Worm (Caenorhabditis elegans): ENCODE data around the gene tat-1.

Gene tat-1

DNA sequence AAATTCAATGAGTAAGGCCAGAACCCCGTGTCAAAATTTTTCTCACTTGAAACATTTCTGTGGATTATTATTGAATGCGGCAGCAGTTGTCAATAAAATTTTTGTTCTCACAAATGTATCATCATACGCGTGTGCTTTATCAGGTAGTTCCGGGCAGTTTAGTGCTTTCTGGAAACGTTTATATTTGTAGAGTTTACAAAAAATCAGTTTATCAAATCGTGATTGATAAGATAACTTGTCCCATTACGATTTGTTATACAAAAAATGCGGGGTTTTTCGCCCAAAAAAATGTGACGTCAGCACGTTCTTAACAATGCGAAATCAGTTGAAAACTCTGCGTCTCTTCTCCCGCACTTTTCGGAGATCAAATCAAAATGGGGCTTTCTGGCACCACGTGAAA, 23.7 kb upstream of the tat-1 start:
- no peak for TF ChIP-seq F55B11.4 (tag; optimal IDR thresholded peaks at IDR 0.05; ENCODE audit: borderline replicate concordance, insufficient read depth)
- TF ChIP-seq nhr-80 (tag; optimal IDR thresholded peaks at IDR 0.05) = peak; percentile 67
- no peak for TF ChIP-seq ztf-25 (GFP tag; IDR thresholded peaks at IDR 0.05)

DNA sequence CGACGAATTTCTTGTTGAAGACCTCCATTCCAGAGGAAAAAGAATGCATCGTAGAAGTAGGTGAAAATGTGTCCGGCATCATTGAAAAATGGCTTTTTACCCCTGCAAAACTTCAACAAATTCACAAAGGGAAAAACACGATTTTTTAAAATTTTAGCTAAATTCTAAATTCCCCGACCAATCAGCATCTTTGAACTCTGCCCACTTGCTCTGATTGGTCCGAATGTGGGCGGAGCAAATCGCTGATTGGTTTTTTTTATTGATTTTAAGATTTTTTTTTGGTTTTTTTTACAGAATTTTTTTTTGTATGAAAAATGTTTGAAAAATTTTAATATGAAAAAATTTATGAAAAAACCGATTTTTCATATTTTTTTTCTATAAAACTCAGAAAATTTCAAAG, 22.4 kb upstream of the tat-1 start:
- TF ChIP-seq xnd-1 (tag; optimal IDR thresholded peaks at IDR 0.05) (no peak), madf-3 (GFP tag; IDR thresholded peaks at IDR 0.05) (no peak), ccch-3 (GFP tag; optimal IDR thresholded peaks at IDR 0.05) (no peak), unc-62 (GFP tag; optimal IDR thresholded peaks at IDR 0.05) (no peak)

DNA sequence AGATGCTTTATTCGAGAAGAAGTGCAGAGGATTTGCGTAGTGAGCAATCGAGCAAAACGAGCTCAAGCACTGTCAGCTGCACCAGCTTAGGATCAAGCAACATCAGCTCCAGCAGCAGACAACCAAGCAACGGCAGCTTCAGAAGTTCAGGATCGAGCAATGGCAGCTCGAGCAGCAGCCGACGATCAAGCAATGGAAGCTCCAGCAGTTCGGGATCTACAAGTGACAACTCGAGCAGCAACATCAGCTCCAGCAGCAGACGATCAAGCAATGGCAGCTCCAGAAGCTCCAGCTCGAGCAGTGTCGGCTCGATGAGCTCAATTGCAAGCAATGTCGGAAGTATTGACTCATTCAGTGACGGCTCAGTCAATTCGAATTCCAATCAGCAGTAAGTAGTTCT, 17.5 kb upstream of the tat-1 start:
- peak; percentile 64; the same call in 1 of the 2 replicates for TF ChIP-seq egrh-3 (GFP tag; IDR thresholded peaks at IDR 0.05)
- no peak for TF ChIP-seq Y67H2A.10 (GFP tag; conservative IDR thresholded peaks at IDR 0.05)
- peak; percentile 53; the same call in 1 of the 2 replicates for TF ChIP-seq zfh-2 (GFP tag; conservative IDR thresholded peaks at IDR 0.05)
- no peak for TF ChIP-seq tbx-9 (tag; optimal IDR thresholded peaks at IDR 0.05; ENCODE audit: borderline replicate concordance)

DNA sequence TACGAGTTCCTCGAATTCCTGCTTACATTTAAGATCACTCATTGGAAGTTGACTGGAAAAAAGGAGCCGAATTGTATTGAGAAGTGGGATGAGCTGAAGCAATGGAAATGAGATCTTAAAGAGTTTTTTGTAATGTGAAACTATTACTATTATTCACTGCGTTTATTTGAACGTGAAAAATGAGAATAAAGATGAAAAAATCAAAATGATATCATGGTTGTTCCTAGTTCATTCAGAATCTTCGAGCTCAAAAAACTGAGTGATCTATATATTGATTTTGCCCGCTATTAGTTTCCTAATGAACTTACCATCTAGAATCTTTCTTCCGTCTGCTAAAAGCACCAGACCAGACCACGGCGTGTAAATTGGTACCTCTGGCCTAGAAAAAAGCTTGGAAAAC, 15.5 kb upstream of the tat-1 start:
- TF ChIP-seq ets-4 (GFP tag; optimal IDR thresholded peaks at IDR 0.05) = no peak
- no peak for TF ChIP-seq pbrm-1 (GFP tag; IDR thresholded peaks at IDR 0.05)
- no peak for TF ChIP-seq mes-4 (tag; optimal IDR thresholded peaks at IDR 0.05)
- no peak for TF ChIP-seq F39B2.1 (GFP tag; IDR thresholded peaks at IDR 0.05)
- TF ChIP-seq akir-1 (GFP tag; optimal IDR thresholded peaks at IDR 0.05) = no peak
- TF ChIP-seq F33H1.4 (GFP tag; IDR thresholded peaks at IDR 0.05) = no peak
- no peak for TF ChIP-seq die-1 (tag; optimal IDR thresholded peaks at IDR 0.05)
- TF ChIP-seq ceh-79 (tag; optimal IDR thresholded peaks at IDR 0.05) = no peak
- no peak for TF ChIP-seq let-526 (GFP tag; IDR thresholded peaks at IDR 0.05)
- no peak for TF ChIP-seq sea-2 (GFP tag; IDR thresholded peaks at IDR 0.05)
- no peak for TF ChIP-seq dpff-1 (tag; optimal IDR thresholded peaks at IDR 0.05)

DNA sequence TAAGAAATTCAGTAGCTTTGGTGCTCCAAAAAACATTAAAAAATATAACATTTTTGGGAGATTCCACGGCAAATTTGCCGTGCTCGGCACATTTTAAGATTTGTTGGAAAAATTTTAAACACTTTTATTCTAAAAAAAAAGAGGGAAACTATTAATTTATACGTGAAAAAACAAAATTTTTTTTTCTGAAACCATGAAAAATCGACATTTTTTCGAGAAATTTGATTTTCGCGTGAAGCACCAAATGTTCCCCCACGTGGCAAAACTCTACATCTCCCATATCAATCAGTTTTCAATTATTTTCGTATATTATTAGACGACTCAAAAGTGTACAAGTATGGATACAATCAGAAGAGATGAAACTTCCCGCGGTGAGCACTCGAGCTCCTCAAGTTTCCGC, 14.7 kb upstream of the tat-1 start, which contains the start of gene fbxa-218:
Gene fbxa-218 (plus strand): TSS at position 301 of the 400 bp plus-strand sequence.
- TF ChIP-seq nhr-179 (tag; optimal IDR thresholded peaks at IDR 0.05) (no peak), pbrm-1 (GFP tag; IDR thresholded peaks at IDR 0.05) (no peak), somi-1 (GFP tag; optimal IDR thresholded peaks at IDR 0.05) (no peak), ccch-3 (GFP tag; optimal IDR thresholded peaks at IDR 0.05) (no peak), snpc-1.1 (tag; optimal IDR thresholded peaks at IDR 0.05; ENCODE audit: insufficient read depth) (no peak), sea-2 (GFP tag; IDR thresholded peaks at IDR 0.05) (no peak), zim-3 (tag; optimal IDR thresholded peaks at IDR 0.05) (no peak), attf-5 (GFP tag; optimal IDR thresholded peaks at IDR 0.05) (no peak), zfh-2 (GFP tag; conservative IDR thresholded peaks at IDR 0.05) (no peak), Y79H2A.3 (GFP tag; conservative IDR thresholded peaks at IDR 0.05) (no peak), snpc-1.3 (tag; optimal IDR thresholded peaks at IDR 0.05; ENCODE audit: insufficient read depth) (no peak), repo-1 (tag; optimal IDR thresholded peaks at IDR 0.05) (no peak)

ce11 chrIII:12434104-12434503, 12.6 kb upstream of the tat-1 start, which contains the start of gene Y49E10.27:
Y49E10.27 (plus strand) TSS chrIII:12434404.
- no peak for TF ChIP-seq madf-6 (GFP tag; IDR thresholded peaks at IDR 0.05)
- no peak for TF ChIP-seq ceh-58 (GFP tag; IDR thresholded peaks at IDR 0.05)
- TF ChIP-seq mel-28 (tag; optimal IDR thresholded peaks at IDR 0.05; ENCODE audit: borderline replicate concordance) = no peak
- no peak for TF ChIP-seq nfya-2 (GFP tag; IDR thresholded peaks at IDR 0.05)
- no peak for TF ChIP-seq Y67H2A.10 (GFP tag; conservative IDR thresholded peaks at IDR 0.05)

Data from whole organism, young adult.